Worm (Caenorhabditis elegans) whole organism, mixed stage, embryonic: Measurements from ENCODE around the gene thk-1.

ENCODE experiments used
- blmp-1 ChIP-seq: fragments of 150-350 bp; optimal IDR thresholded peaks from 2 replicates; lab custom pipeline; 2014; ENCODE audit warnings: missing biosample characterization, missing genetic modification characterization
- ces-1 ChIP-seq: fragments of 150-350 bp; optimal IDR thresholded peaks from 2 replicates; lab custom pipeline; 2014; ENCODE audit warnings: missing biosample characterization, missing genetic modification reagents, missing genetic modification characterization
- nhr-237 ChIP-seq: fragments of 150-350 bp; optimal IDR thresholded peaks from 2 replicates; lab custom pipeline; 2014; ENCODE audit warnings: missing biosample characterization, missing genetic modification characterization
- nhr-76 ChIP-seq: sonication (generic microtip); optimal IDR thresholded peaks from 2 replicates; lab custom pipeline; 2017; ENCODE audit warnings: missing biosample characterization, missing genetic modification characterization
- pha-4 ChIP-seq: fragments of 150-350 bp; optimal IDR thresholded peaks from 2 replicates; lab custom pipeline; 2018; ENCODE audit warnings: missing biosample characterization, missing genetic modification reagents, missing genetic modification characterization
- snpc-4 ChIP-seq: fragments of 150-350 bp; optimal IDR thresholded peaks from 2 replicates; lab custom pipeline; 2014; ENCODE audit warnings: missing biosample characterization, missing genetic modification characterization
- unc-120 ChIP-seq: sonication (generic microtip); optimal IDR thresholded peaks from 2 replicates; lab custom pipeline; 2017; ENCODE audit warnings: missing genetic modification characterization, missing compliant biosample characterization; ENCODE audit not compliant: poor library complexity, severe bottlenecking
- unc-39 ChIP-seq: fragments of 150-350 bp; optimal IDR thresholded peaks from 2 replicates; lab custom pipeline; 2014; ENCODE audit warnings: missing biosample characterization, missing genetic modification characterization

- TF ChIP-seq nhr-76 (tag; lab: Kevin White, UChicago), result no peak
- TF ChIP-seq ces-1 (GFP tag; lab: Kevin White, UChicago), result no peak
- no peak for TF ChIP-seq nhr-237 (tag; lab: Kevin White, UChicago)
- TF ChIP-seq pha-4 (tag; lab: Kevin White, UChicago), result no peak
- no peak for TF ChIP-seq unc-39 (tag; lab: Kevin White, UChicago)
- no peak for TF ChIP-seq snpc-4 (tag; lab: Kevin White, UChicago)
- no peak for TF ChIP-seq blmp-1 (tag; lab: Kevin White, UChicago)
- TF ChIP-seq unc-120 (tag; lab: Kevin White, UChicago), result no peak
Measured at ce11 chrIV:10273360-10273759, 8.0 kb downstream of the thk-1 start.
